Worm (Caenorhabditis elegans): ENCODE measurements around the gene cyk-4.

ce11 chrIII:13771145-13771544 lies at the start of gene cyk-4, which contains the start of gene pdr-1:
- TF ChIP-seq dao-5 (tag; optimal IDR thresholded peaks at IDR 0.05), result no peak
- TF ChIP-seq him-1 (tag; optimal IDR thresholded peaks at IDR 0.05), result no peak
- no peak for TF ChIP-seq W03F9.2 (tag; optimal IDR thresholded peaks at IDR 0.05)

All from whole organism, L4/young adult.